Worm (Caenorhabditis elegans) whole organism, L1 larva: Measurements from ENCODE around the gene map-1.

Experiments used
- ceh-82 ChIP-seq, 3 experiments: fragments of 150-350 bp in 1 of 3; sonication (generic microtip) in 2 of 3; optimal IDR thresholded peaks; 2 replicates each; lab custom pipeline; 2014 to 2017; ENCODE audit warnings: missing biosample characterization in 3 of 3, missing genetic modification characterization in 3 of 3
- nhr-237 ChIP-seq: fragments of 150-350 bp; optimal IDR thresholded peaks from 2 replicates; lab custom pipeline; 2014; ENCODE audit warnings: missing biosample characterization, missing genetic modification characterization
- nhr-77 ChIP-seq: fragments of 150-350 bp; optimal IDR thresholded peaks from 2 replicates; lab custom pipeline; 2014; ENCODE audit warnings: missing biosample characterization, missing genetic modification characterization

DNA sequence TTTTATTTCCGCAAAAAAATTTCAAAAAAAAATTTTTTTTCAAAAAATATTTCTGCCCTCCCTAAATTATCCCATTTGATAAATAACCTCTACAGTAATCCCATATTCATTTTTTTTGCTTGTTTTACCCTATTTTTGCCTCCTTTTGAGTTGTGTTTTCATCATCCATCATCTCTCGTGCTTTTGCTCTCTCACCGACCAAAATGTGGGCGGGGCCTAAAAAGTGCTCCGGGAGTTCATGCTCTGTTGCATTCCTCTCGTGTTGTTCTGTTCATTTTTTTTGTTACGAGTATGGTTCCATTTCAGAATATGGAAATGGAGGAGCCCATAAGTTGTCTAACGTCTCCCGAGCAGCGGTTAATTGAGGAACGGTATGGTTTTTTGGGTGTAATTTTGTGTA, 22.5 kb upstream of the map-1 start, which contains the start of gene Y37E11AL.1:
- TF ChIP-seq nhr-237 (tag; lab: Kevin White, UChicago) (no peak), ceh-82 (tag; optimal IDR thresholded peaks at IDR 0.05; lab: Kevin White, UChicago) (no peak), nhr-77 (no peak)
